Worm (Caenorhabditis elegans) whole organism, young adult: ENCODE data around the gene R02D5.7.

Experiments used
- C06A6.2 ChIP-seq: fragments of 200-800 bp; sonication (Bioruptor generic); conservative IDR thresholded peaks from 2 replicates; pipeline ENCODE4 v1.3.6; 2022; ENCODE audit warnings: missing genetic modification characterization, missing compliant biosample characterization
- F33H1.4 ChIP-seq: fragments of 200-800 bp; sonication (Bioruptor generic); IDR thresholded peaks from 2 replicates; pipeline ENCODE4 v1.3.6; 2022; ENCODE audit warnings: missing genetic modification reagents, missing genetic modification characterization, missing compliant biosample characterization
- F57A8.1 ChIP-seq: fragments of 200-800 bp; sonication (Bioruptor generic); optimal IDR thresholded peaks from 2 replicates; lab custom pipeline; 2018; ENCODE audit warnings: mild to moderate bottlenecking, missing genetic modification characterization, moderate library complexity, missing compliant biosample characterization
- K12H6.12 ChIP-seq: fragments of 200-800 bp; sonication (Bioruptor generic); optimal IDR thresholded peaks from 2 replicates; lab custom pipeline; 2018; ENCODE audit warnings: mild to moderate bottlenecking, missing genetic modification characterization, missing compliant biosample characterization
- T26A5.8 ChIP-seq: sonication (generic microtip); optimal IDR thresholded peaks from 2 replicates; lab custom pipeline; 2016; ENCODE audit warnings: missing genetic modification characterization, missing compliant biosample characterization
- Y53F4B.3 ChIP-seq: fragments of 200-800 bp; sonication (Bioruptor generic); IDR thresholded peaks from 2 replicates; pipeline ENCODE4 v1.3.6; 2022; ENCODE audit warnings: missing genetic modification reagents, missing genetic modification characterization, missing compliant biosample characterization
- akir-1 ChIP-seq: fragments of 200-800 bp; sonication (Bioruptor generic); optimal IDR thresholded peaks from 2 replicates; lab custom pipeline; 2018; ENCODE audit warnings: mild to moderate bottlenecking, missing genetic modification characterization, moderate library complexity, missing compliant biosample characterization
- ama-1 ChIP-seq, 3 experiments: fragments of 150-350 bp in 1 of 3; sonication (generic microtip) in 2 of 3; optimal IDR thresholded peaks; 2 replicates each; lab custom pipeline; 2014 to 2018; ENCODE audit warnings: missing biosample characterization in 2 of 3, missing genetic modification characterization in 2 of 3, missing genetic modification reagents in 2 of 3
- aptf-2 ChIP-seq: fragments of 200-800 bp; sonication (Bioruptor generic); conservative IDR thresholded peaks from 2 replicates; pipeline ENCODE4 v1.3.6; 2022; ENCODE audit warnings: missing genetic modification reagents, missing genetic modification characterization, missing compliant biosample characterization
- athp-1 ChIP-seq: sonication (generic microtip); optimal IDR thresholded peaks from 2 replicates; lab custom pipeline; 2017; ENCODE audit warnings: mild to moderate bottlenecking, missing genetic modification characterization, missing compliant biosample characterization
- attf-5 ChIP-seq: fragments of 200-800 bp; sonication (Bioruptor generic); optimal IDR thresholded peaks from 2 replicates; lab custom pipeline; 2018; ENCODE audit warnings: mild to moderate bottlenecking, missing genetic modification characterization, missing compliant biosample characterization
- bed-1 ChIP-seq: fragments of 200-800 bp; sonication (Bioruptor generic); IDR thresholded peaks from 2 replicates; pipeline ENCODE4 v1.3.6; 2022; ENCODE audit warnings: missing genetic modification reagents, missing genetic modification characterization, missing compliant biosample characterization
- bed-2 ChIP-seq: fragments of 200-800 bp; sonication (Bioruptor generic); IDR thresholded peaks from 2 replicates; pipeline ENCODE4 v1.3.6; 2022; ENCODE audit warnings: missing genetic modification reagents, missing genetic modification characterization, missing compliant biosample characterization
- cebp-1 ChIP-seq, 2 experiments: fragments of 200-800 bp in 1 of 2; sonication (Bioruptor generic) in 1 of 2; sonication (generic microtip) in 1 of 2; IDR thresholded peaks in 1 of 2; optimal IDR thresholded peaks in 1 of 2; 2 replicates each; pipeline versions ENCODE4 v1.3.6 to Lab custom; 2017 to 2022; ENCODE audit warnings: missing compliant biosample characterization in 2 of 2, missing genetic modification characterization in 2 of 2, mild to moderate bottlenecking in 1 of 2, missing genetic modification reagents in 1 of 2, moderate library complexity in 1 of 2
- ceh-100 ChIP-seq: fragments of 200-800 bp; sonication (Bioruptor generic); IDR thresholded peaks from 2 replicates; pipeline ENCODE4 v1.3.6; 2022; ENCODE audit warnings: missing genetic modification reagents, missing genetic modification characterization, missing compliant biosample characterization
- ceh-27 ChIP-seq: fragments of 200-800 bp; sonication (Bioruptor generic); optimal IDR thresholded peaks from 2 replicates; lab custom pipeline; 2018; ENCODE audit warnings: mild to moderate bottlenecking, missing genetic modification characterization, moderate library complexity, missing compliant biosample characterization
- ceh-79 ChIP-seq: sonication (generic microtip); optimal IDR thresholded peaks from 2 replicates; lab custom pipeline; 2017; ENCODE audit warnings: mild to moderate bottlenecking, missing genetic modification characterization, missing compliant biosample characterization
- egl-18 ChIP-seq: fragments of 200-800 bp; sonication (Bioruptor generic); IDR thresholded peaks from 2 replicates; pipeline ENCODE4 v1.3.6; 2022; ENCODE audit warnings: missing genetic modification reagents, missing genetic modification characterization, missing compliant biosample characterization
- ets-4 ChIP-seq: fragments of 200-800 bp; sonication (Bioruptor generic); optimal IDR thresholded peaks from 2 replicates; lab custom pipeline; 2018; ENCODE audit warnings: mild to moderate bottlenecking, missing genetic modification characterization, missing compliant biosample characterization
- gei-17 ChIP-seq: fragments of 200-800 bp; sonication (Bioruptor generic); optimal IDR thresholded peaks from 2 replicates; lab custom pipeline; 2018; ENCODE audit warnings: mild to moderate bottlenecking, missing genetic modification characterization, missing compliant biosample characterization
- hlh-26 ChIP-seq: fragments of 200-800 bp; sonication (Bioruptor generic); conservative IDR thresholded peaks from 2 replicates; pipeline ENCODE4 v1.3.6; 2022; ENCODE audit warnings: missing genetic modification reagents, missing genetic modification characterization, missing compliant biosample characterization
- hmg-20 ChIP-seq: fragments of 200-800 bp; sonication (Bioruptor generic); IDR thresholded peaks from 2 replicates; pipeline ENCODE4 v1.3.6; 2022; ENCODE audit warnings: missing genetic modification reagents, missing genetic modification characterization, missing compliant biosample characterization
- hrde-1 ChIP-seq: sonication (generic microtip); optimal IDR thresholded peaks from 2 replicates; lab custom pipeline; 2016; ENCODE audit warnings: missing genetic modification characterization, mild to moderate bottlenecking, missing compliant biosample characterization, moderate library complexity, missing genotype, missing genetic modification reagents, borderline replicate concordance
- let-526 ChIP-seq: fragments of 200-800 bp; sonication (Bioruptor generic); IDR thresholded peaks from 2 replicates; pipeline ENCODE4 v1.3.6; 2022; ENCODE audit warnings: missing genetic modification reagents, missing genetic modification characterization, missing compliant biosample characterization
- let-607 ChIP-seq, 2 experiments: fragments of 200-800 bp in 1 of 2; sonication (Bioruptor generic) in 1 of 2; sonication (generic microtip) in 1 of 2; optimal IDR thresholded peaks; 2 replicates each; lab custom pipeline; 2016 to 2018; ENCODE audit warnings: mild to moderate bottlenecking in 2 of 2, missing compliant biosample characterization in 2 of 2, missing genetic modification characterization in 2 of 2, moderate library complexity in 2 of 2, missing genotype in 1 of 2
- lir-1 ChIP-seq: fragments of 200-800 bp; sonication (Bioruptor generic); conservative IDR thresholded peaks from 2 replicates; pipeline ENCODE4 v1.3.6; 2022; ENCODE audit warnings: missing genetic modification reagents, missing genetic modification characterization, missing compliant biosample characterization
- lsl-1 ChIP-seq: fragments of 200-800 bp; sonication (Bioruptor generic); optimal IDR thresholded peaks from 2 replicates; lab custom pipeline; 2018; ENCODE audit warnings: mild to moderate bottlenecking, missing genetic modification characterization, moderate library complexity, missing compliant biosample characterization
- lsy-27 ChIP-seq: sonication (generic microtip); optimal IDR thresholded peaks from 2 replicates; lab custom pipeline; 2017; ENCODE audit warnings: missing genetic modification characterization, mild to moderate bottlenecking, missing compliant biosample characterization, antibody characterized with exemption, missing genotype, borderline replicate concordance; ENCODE audit not compliant: insufficient read depth
- madf-8 ChIP-seq: fragments of 200-800 bp; sonication (Bioruptor generic); conservative IDR thresholded peaks from 2 replicates; pipeline ENCODE4 v1.3.6; 2022; ENCODE audit warnings: missing genetic modification reagents, missing genetic modification characterization, missing compliant biosample characterization
- mcd-1 ChIP-seq: fragments of 200-800 bp; sonication (Bioruptor generic); IDR thresholded peaks from 2 replicates; pipeline ENCODE4 v1.3.6; 2022; ENCODE audit warnings: missing genetic modification reagents, missing genetic modification characterization, missing compliant biosample characterization
- mel-28 ChIP-seq: sonication (generic microtip); optimal IDR thresholded peaks from 2 replicates; lab custom pipeline; 2016; ENCODE audit warnings: borderline replicate concordance, mild to moderate bottlenecking, missing genetic modification characterization, missing compliant biosample characterization
- nhr-120 ChIP-seq: fragments of 200-800 bp; sonication (Bioruptor generic); IDR thresholded peaks from 2 replicates; pipeline ENCODE4 v1.3.6; 2022; ENCODE audit warnings: missing genetic modification characterization, missing compliant biosample characterization
- nhr-27 ChIP-seq: fragments of 200-800 bp; sonication (Bioruptor generic); optimal IDR thresholded peaks from 2 replicates; lab custom pipeline; 2018; ENCODE audit warnings: mild to moderate bottlenecking, missing genetic modification characterization, moderate library complexity, missing compliant biosample characterization
- nhr-90 ChIP-seq: sonication (generic microtip); optimal IDR thresholded peaks from 2 replicates; lab custom pipeline; 2016; ENCODE audit warnings: missing genotype, mild to moderate bottlenecking, missing genetic modification characterization, missing compliant biosample characterization
- rcor-1 ChIP-seq: fragments of 200-800 bp; sonication (Bioruptor generic); IDR thresholded peaks from 2 replicates; pipeline ENCODE4 v1.3.6; 2022; ENCODE audit warnings: missing genetic modification reagents, missing genetic modification characterization, missing compliant biosample characterization
- sea-2 ChIP-seq: fragments of 200-800 bp; sonication (Bioruptor generic); IDR thresholded peaks from 2 replicates; pipeline ENCODE4 v1.3.6; 2022; ENCODE audit warnings: missing genetic modification characterization, missing compliant biosample characterization
- snpc-1.1 ChIP-seq: sonication (generic microtip); optimal IDR thresholded peaks from 2 replicates; lab custom pipeline; 2017; ENCODE audit warnings: missing genetic modification characterization, mild to moderate bottlenecking, missing compliant biosample characterization, antibody characterized with exemption, moderate library complexity, missing genotype, missing genetic modification reagents; ENCODE audit not compliant: insufficient read depth
- snpc-1.3 ChIP-seq: sonication (generic microtip); optimal IDR thresholded peaks from 2 replicates; lab custom pipeline; 2017; ENCODE audit warnings: missing genetic modification characterization, mild to moderate bottlenecking, missing compliant biosample characterization, antibody characterized with exemption, moderate library complexity, missing genotype, missing genetic modification reagents; ENCODE audit not compliant: insufficient read depth
- sptf-2 ChIP-seq: fragments of 200-800 bp; sonication (Bioruptor generic); optimal IDR thresholded peaks from 2 replicates; lab custom pipeline; 2018; ENCODE audit warnings: mild to moderate bottlenecking, missing genetic modification characterization, missing compliant biosample characterization
- zfh-2 ChIP-seq: fragments of 200-800 bp; sonication (Bioruptor generic); conservative IDR thresholded peaks from 2 replicates; pipeline ENCODE4 v1.3.6; 2022; ENCODE audit warnings: missing genetic modification reagents, missing genetic modification characterization, missing compliant biosample characterization
- ztf-22 ChIP-seq: fragments of 200-800 bp; sonication (Bioruptor generic); optimal IDR thresholded peaks from 2 replicates; lab custom pipeline; 2018; ENCODE audit warnings: mild to moderate bottlenecking, missing genetic modification characterization, moderate library complexity, missing compliant biosample characterization
- ztf-25 ChIP-seq: fragments of 200-800 bp; sonication (Bioruptor generic); IDR thresholded peaks from 2 replicates; pipeline ENCODE4 v1.3.6; 2022; ENCODE audit warnings: missing genetic modification reagents, missing genetic modification characterization, missing compliant biosample characterization
- ztf-3 ChIP-seq: fragments of 200-800 bp; sonication (Bioruptor generic); optimal IDR thresholded peaks from 2 replicates; lab custom pipeline; 2018; ENCODE audit warnings: mild to moderate bottlenecking, missing genetic modification characterization, missing compliant biosample characterization

The R02D5.7 gene

DNA sequence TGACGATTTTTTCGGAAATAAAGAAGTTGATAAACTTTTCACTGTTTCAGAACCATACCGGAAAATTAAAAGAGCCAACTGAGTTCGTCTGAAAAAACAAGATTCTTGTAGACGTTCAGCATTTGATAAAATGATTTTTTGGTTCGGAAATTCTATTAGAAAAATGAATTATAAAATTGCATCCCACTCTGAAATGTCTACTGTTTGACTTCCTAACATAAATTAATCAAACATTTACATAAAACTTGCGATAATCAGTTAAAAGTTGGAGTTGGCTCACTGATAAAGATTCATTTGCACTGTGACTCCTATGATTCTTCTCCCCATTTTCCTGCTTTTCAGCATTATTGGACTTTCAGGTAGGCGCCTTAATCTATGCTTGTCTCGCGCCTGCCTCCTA lies 12.4 kb downstream of the R02D5.7 start, which contains the start of gene clec-57:
Gene clec-57, plus strand, starts transcription at position 301 of the 400 bp plus-strand sequence.
- no peak for TF ChIP-seq nhr-27
- TF ChIP-seq akir-1 (GFP tag; lab: Kevin White, UChicago), result no peak
- TF ChIP-seq F33H1.4 (GFP tag; lab: Robert Waterston, UW), result no peak
- TF ChIP-seq bed-2 (GFP tag; lab: Robert Waterston, UW), result no peak
- no peak for TF ChIP-seq ceh-100 (GFP tag; lab: Robert Waterston, UW)
- no peak for TF ChIP-seq lir-1 (GFP tag; lab: Robert Waterston, UW)
- TF ChIP-seq snpc-1.1, result no peak
- TF ChIP-seq cebp-1 (GFP tag; IDR thresholded peaks at IDR 0.05; lab: Robert Waterston, UW), result no peak
- TF ChIP-seq cebp-1 (tag; optimal IDR thresholded peaks at IDR 0.05; lab: Kevin White, UChicago), result no peak
- TF ChIP-seq aptf-2 (GFP tag; lab: Robert Waterston, UW), result no peak
- TF ChIP-seq Y53F4B.3 (GFP tag; lab: Robert Waterston, UW), result no peak
- TF ChIP-seq let-526 (GFP tag; lab: Robert Waterston, UW), result no peak
- TF ChIP-seq egl-18, result no peak
- TF ChIP-seq C06A6.2 (GFP tag; lab: Robert Waterston, UW), result no peak
- no peak for TF ChIP-seq snpc-1.3
- TF ChIP-seq athp-1 (tag; lab: Kevin White, UChicago), result no peak
- TF ChIP-seq gei-17, result no peak

DNA sequence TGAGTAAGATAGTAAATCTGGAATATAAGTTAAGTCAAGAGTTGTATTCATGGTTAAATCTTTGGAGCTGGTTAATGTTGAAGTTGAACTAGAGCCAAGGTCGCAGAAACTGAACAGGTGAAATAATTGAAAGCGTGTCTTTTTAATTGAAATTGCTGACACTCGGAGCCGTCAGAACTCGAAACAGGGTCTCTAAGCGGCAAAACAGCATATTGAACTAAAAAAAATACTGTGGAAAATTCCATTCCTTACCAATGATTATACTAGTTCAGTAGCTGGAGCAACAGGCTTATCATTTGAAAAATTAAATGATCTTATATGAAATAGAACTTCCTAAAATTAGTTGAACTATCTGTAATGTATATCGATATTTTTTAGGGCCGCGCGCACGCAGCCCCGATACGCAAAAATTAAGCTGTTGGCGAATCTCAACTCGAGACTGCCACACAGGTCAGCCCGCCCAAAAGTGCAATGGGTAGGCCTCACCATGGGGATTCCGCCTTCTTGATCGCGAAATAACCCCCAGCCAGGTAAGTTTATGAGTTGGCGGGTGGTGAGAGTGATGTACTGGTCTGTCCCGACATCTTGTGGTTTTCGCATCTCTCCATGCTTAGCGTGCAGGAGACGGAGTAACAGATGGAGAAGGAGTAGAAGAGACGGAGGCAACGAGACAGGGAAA lies 13.0 kb downstream of the R02D5.7 start, which contains the start of gene srz-97:
Gene srz-97, minus strand, starts transcription at position 51 of the 679 bp plus-strand sequence.
- TF ChIP-seq hlh-26, result no peak
- no peak for TF ChIP-seq T26A5.8 (tag; lab: Kevin White, UChicago)
- peak; percentile 74 for TF ChIP-seq mcd-1
- TF ChIP-seq bed-1 (GFP tag; lab: Robert Waterston, UW), result no peak
- no peak for TF ChIP-seq ztf-25
- TF ChIP-seq nhr-120 (GFP tag; lab: Robert Waterston, UW), result no peak
- TF ChIP-seq C06A6.2 (GFP tag; lab: Robert Waterston, UW), result no peak
- no peak for TF ChIP-seq nhr-90 (tag; lab: Kevin White, UChicago)
- no peak for TF ChIP-seq mel-28 (tag; lab: Kevin White, UChicago)
- 0 out of 2 replicates have a peak, but pooled peaks have one; percentile 45 for TF ChIP-seq hmg-20 (GFP tag; lab: Robert Waterston, UW)
- no peak for TF ChIP-seq let-526 (GFP tag; lab: Robert Waterston, UW)
- 0 out of 2 replicates have a peak, but pooled peaks have one; percentile 42 for TF ChIP-seq ceh-100 (GFP tag; lab: Robert Waterston, UW)
- no peak for TF ChIP-seq sptf-2 (GFP tag; lab: Kevin White, UChicago)
- TF ChIP-seq ama-1 (optimal IDR thresholded peaks at IDR 0.05; lab: Kevin White, UChicago), result no peak
- TF ChIP-seq ama-1 (GFP tag; optimal IDR thresholded peaks at IDR 0.05; lab: Kevin White, UChicago), result no peak
- TF ChIP-seq zfh-2, result no peak; the same call in 1 of the 2 replicates
- TF ChIP-seq K12H6.12 (tag; lab: Kevin White, UChicago), result no peak
- TF ChIP-seq lsl-1 (GFP tag; lab: Kevin White, UChicago), result peak; percentile 59
- TF ChIP-seq madf-8 (GFP tag; lab: Robert Waterston, UW), result peak; percentile 46
- peak; percentile 35; the same call in 1 of the 2 replicates for TF ChIP-seq F33H1.4 (GFP tag; lab: Robert Waterston, UW)
- no peak for TF ChIP-seq ceh-27 (GFP tag; lab: Kevin White, UChicago)
- no peak for TF ChIP-seq sea-2 (GFP tag; lab: Robert Waterston, UW)
- no peak for TF ChIP-seq let-607 (tag; optimal IDR thresholded peaks at IDR 0.05; lab: Kevin White, UChicago)
- no peak for TF ChIP-seq ztf-22
- peak; percentile 81 for TF ChIP-seq rcor-1 (GFP tag; lab: Robert Waterston, UW)
- no peak for TF ChIP-seq hrde-1 (tag; lab: Kevin White, UChicago)
- no peak for TF ChIP-seq F57A8.1 (GFP tag; lab: Kevin White, UChicago)
- TF ChIP-seq attf-5 (GFP tag; lab: Kevin White, UChicago), result no peak
- no peak for TF ChIP-seq ceh-79 (tag; lab: Kevin White, UChicago)
- TF ChIP-seq lsy-27, result no peak
- TF ChIP-seq ets-4 (GFP tag; lab: Kevin White, UChicago), result no peak
- no peak for TF ChIP-seq ztf-3 (GFP tag; lab: Kevin White, UChicago)
